Fruit fly (Drosophila melanogaster) whole organism, prepupa: ENCODE measurements around the gene Tsp74F.

Experiments
- CG10631 ChIP-seq: fragments of 200-800 bp; sonication (Bioruptor generic); optimal IDR thresholded peaks from 2 replicates; lab custom pipeline; 2016; ENCODE audit warnings: missing biosample characterization, missing genetic modification characterization
- CG10669 ChIP-seq: fragments of 200-800 bp; sonication (Bioruptor generic); optimal IDR thresholded peaks from 3 replicates; lab custom pipeline; 2018; ENCODE audit warnings: missing biosample characterization, mild to moderate bottlenecking, missing genetic modification characterization, moderate library complexity
- CG11294 ChIP-seq: fragments of 200-800 bp; sonication (Bioruptor generic); IDR thresholded peaks from 2 replicates; pipeline ENCODE4 v1.3.6; 2022; ENCODE audit warnings: missing biosample characterization, missing genetic modification characterization
- CG11762 ChIP-seq: fragments of 200-800 bp; sonication (Bioruptor generic); optimal IDR thresholded peaks from 3 replicates; lab custom pipeline; 2016; ENCODE audit warnings: missing biosample characterization, missing genetic modification characterization; ENCODE audit not compliant: insufficient read depth
- CG11902 ChIP-seq: fragments of 200-800 bp; sonication (Bioruptor generic); optimal IDR thresholded peaks from 3 replicates; lab custom pipeline; 2016; ENCODE audit warnings: missing biosample characterization, missing genetic modification characterization
- CG1621 ChIP-seq: fragments of 200-800 bp; sonication (Bioruptor generic); optimal IDR thresholded peaks from 3 replicates; lab custom pipeline; 2018; ENCODE audit warnings: missing biosample characterization, mild to moderate bottlenecking, missing genetic modification characterization
- CG16779 ChIP-seq: fragments of 200-800 bp; sonication (Bioruptor generic); optimal IDR thresholded peaks from 3 replicates; lab custom pipeline; 2017; ENCODE audit warnings: missing biosample characterization, mild to moderate bottlenecking, missing genetic modification characterization
- CG3032 ChIP-seq: fragments of 200-800 bp; optimal IDR thresholded peaks from 2 replicates; lab custom pipeline; 2019; ENCODE audit warnings: missing biosample characterization, mild to moderate bottlenecking, missing genetic modification characterization, moderate library complexity
- CG31627 ChIP-seq: fragments of 200-800 bp; sonication (Bioruptor generic); optimal IDR thresholded peaks from 3 replicates; lab custom pipeline; 2016; ENCODE audit warnings: missing biosample characterization, missing genetic modification characterization
- CG34406 ChIP-seq: fragments of 200-800 bp; sonication (Bioruptor generic); optimal IDR thresholded peaks from 3 replicates; lab custom pipeline; 2016; ENCODE audit warnings: missing biosample characterization, missing genetic modification characterization
- CG4318 ChIP-seq: fragments of 200-800 bp; sonication (Bioruptor generic); optimal IDR thresholded peaks from 3 replicates; lab custom pipeline; 2017; ENCODE audit warnings: missing biosample characterization, mild to moderate bottlenecking, missing genetic modification characterization
- CG6163 ChIP-seq: fragments of 200-800 bp; sonication (Bioruptor generic); IDR thresholded peaks from 3 replicates; pipeline ENCODE4 v1.3.6; 2022; ENCODE audit warnings: missing biosample characterization, missing genetic modification characterization
- CG6276 ChIP-seq: fragments of 200-800 bp; sonication (Bioruptor generic); optimal IDR thresholded peaks from 2 replicates; lab custom pipeline; 2017; ENCODE audit warnings: missing biosample characterization, mild to moderate bottlenecking, missing genetic modification characterization
- CG6792 ChIP-seq: fragments of 200-800 bp; sonication (Bioruptor generic); optimal IDR thresholded peaks from 3 replicates; lab custom pipeline; 2016; ENCODE audit warnings: missing biosample characterization, missing genetic modification characterization
- CG6854 ChIP-seq: fragments of 200-800 bp; sonication (Bioruptor generic); optimal IDR thresholded peaks from 2 replicates; lab custom pipeline; 2017; ENCODE audit warnings: missing biosample characterization, mild to moderate bottlenecking, missing genetic modification characterization
- CG8119 ChIP-seq: fragments of 200-800 bp; sonication (Bioruptor generic); IDR thresholded peaks from 3 replicates; pipeline ENCODE4 v1.3.6; 2022; ENCODE audit warnings: missing biosample characterization, missing genetic modification characterization
- CG8319 ChIP-seq: fragments of 200-800 bp; sonication (Bioruptor generic); optimal IDR thresholded peaks from 3 replicates; lab custom pipeline; 2016; ENCODE audit warnings: missing biosample characterization, missing genetic modification characterization
- CG8632 ChIP-seq: fragments of 200-800 bp; sonication (Bioruptor generic); optimal IDR thresholded peaks from 3 replicates; lab custom pipeline; 2016; ENCODE audit warnings: missing biosample characterization, missing genetic modification characterization
- CG9139 ChIP-seq: fragments of 200-800 bp; sonication (Bioruptor generic); optimal IDR thresholded peaks from 3 replicates; lab custom pipeline; 2017; ENCODE audit warnings: missing biosample characterization, mild to moderate bottlenecking, missing genetic modification characterization
- Eip75B ChIP-seq: fragments of 200-800 bp; sonication (Bioruptor generic); optimal IDR thresholded peaks from 3 replicates; lab custom pipeline; 2016; ENCODE audit warnings: missing biosample characterization, missing genetic modification characterization
- Eip78C ChIP-seq: fragments of 200-800 bp; sonication (Bioruptor generic); peaks from one replicate; lab custom pipeline; 2016; ENCODE audit warnings: missing biosample characterization, missing genetic modification characterization
- Ets21C ChIP-seq: fragments of 200-800 bp; sonication (Bioruptor generic); optimal IDR thresholded peaks from 3 replicates; lab custom pipeline; 2016; ENCODE audit warnings: missing biosample characterization, missing genetic modification characterization
- Gug ChIP-seq: fragments of 200-800 bp; sonication (Bioruptor generic); IDR thresholded peaks from 2 replicates; pipeline ENCODE4 v1.3.6; 2022; ENCODE audit warnings: missing biosample characterization, missing genetic modification characterization
- Hr38 ChIP-seq: sonication (Bioruptor generic); optimal IDR thresholded peaks from 2 replicates; lab custom pipeline; 2016; ENCODE audit warnings: missing biosample characterization, missing genetic modification characterization
- Hr39 ChIP-seq: fragments of 200-800 bp; sonication (Bioruptor generic); optimal IDR thresholded peaks from 2 replicates; lab custom pipeline; 2016; ENCODE audit warnings: missing biosample characterization, missing genetic modification characterization
- Hr4 ChIP-seq: fragments of 200-800 bp; sonication (Bioruptor generic); optimal IDR thresholded peaks from 3 replicates; lab custom pipeline; 2016; ENCODE audit warnings: missing biosample characterization, missing genetic modification characterization
- Lpt ChIP-seq: fragments of 200-800 bp; sonication (Bioruptor generic); optimal IDR thresholded peaks from 3 replicates; lab custom pipeline; 2016; ENCODE audit warnings: missing biosample characterization, missing genetic modification characterization
- OdsH ChIP-seq: fragments of 200-800 bp; sonication (Bioruptor generic); optimal IDR thresholded peaks from 3 replicates; lab custom pipeline; 2016; ENCODE audit warnings: missing biosample characterization, missing genetic modification characterization
- Sox102F ChIP-seq: fragments of 200-800 bp; sonication (Bioruptor generic); optimal IDR thresholded peaks from 2 replicates; lab custom pipeline; 2016; ENCODE audit warnings: missing biosample characterization, mild to moderate bottlenecking, missing genetic modification characterization
- Sox14 ChIP-seq: fragments of 200-800 bp; sonication (Bioruptor generic); optimal IDR thresholded peaks from 3 replicates; lab custom pipeline; 2016; ENCODE audit warnings: missing biosample characterization, missing genetic modification characterization
- achi ChIP-seq: fragments of 200-800 bp; sonication (Bioruptor generic); optimal IDR thresholded peaks from 3 replicates; lab custom pipeline; 2016; ENCODE audit warnings: missing biosample characterization, missing genetic modification characterization
- acj6 ChIP-seq: fragments of 200-800 bp; sonication (Bioruptor generic); optimal IDR thresholded peaks from 3 replicates; lab custom pipeline; 2016; ENCODE audit warnings: missing biosample characterization, missing genetic modification characterization
- cyc ChIP-seq: fragments of 200-800 bp; sonication (Bioruptor generic); optimal IDR thresholded peaks from 3 replicates; lab custom pipeline; 2016; ENCODE audit warnings: missing biosample characterization, missing genetic modification characterization
- dac ChIP-seq: fragments of 200-800 bp; sonication (Bioruptor generic); optimal IDR thresholded peaks from 2 replicates; lab custom pipeline; 2017; ENCODE audit warnings: missing biosample characterization, mild to moderate bottlenecking, missing genetic modification characterization
- dsx ChIP-seq: fragments of 200-800 bp; optimal IDR thresholded peaks from 3 replicates; lab custom pipeline; 2019; ENCODE audit warnings: missing biosample characterization, mild to moderate bottlenecking, missing genetic modification characterization, moderate library complexity; ENCODE audit not compliant: poor library complexity, severe bottlenecking
- esn ChIP-seq: fragments of 200-800 bp; sonication (Bioruptor generic); optimal IDR thresholded peaks from 2 replicates; lab custom pipeline; 2016; ENCODE audit warnings: missing biosample characterization, mild to moderate bottlenecking, missing genetic modification characterization, moderate library complexity
- fd59A ChIP-seq: fragments of 200-800 bp; sonication (Bioruptor generic); optimal IDR thresholded peaks from 2 replicates; lab custom pipeline; 2017; ENCODE audit warnings: missing biosample characterization, mild to moderate bottlenecking, missing genetic modification characterization, missing genetic modification reagents
- fd85E ChIP-seq: fragments of 200-800 bp; sonication (Bioruptor generic); optimal IDR thresholded peaks from 3 replicates; lab custom pipeline; 2016; ENCODE audit warnings: missing biosample characterization, missing genetic modification characterization
- fkh ChIP-seq: fragments of 200-800 bp; sonication (Bioruptor generic); optimal IDR thresholded peaks from 3 replicates; lab custom pipeline; 2017; ENCODE audit warnings: missing biosample characterization, mild to moderate bottlenecking, missing genetic modification characterization, moderate library complexity
- net ChIP-seq: fragments of 200-800 bp; sonication (Bioruptor generic); optimal IDR thresholded peaks from 3 replicates; lab custom pipeline; 2016; ENCODE audit warnings: missing biosample characterization, missing genetic modification characterization
- pdm3 ChIP-seq: fragments of 200-800 bp; sonication (Bioruptor generic); optimal IDR thresholded peaks from 3 replicates; lab custom pipeline; 2016; ENCODE audit warnings: missing biosample characterization, missing genetic modification characterization
- spab ChIP-seq: fragments of 200-800 bp; sonication (Bioruptor generic); optimal IDR thresholded peaks from 2 replicates; lab custom pipeline; 2017; ENCODE audit warnings: missing biosample characterization, mild to moderate bottlenecking, missing genetic modification characterization, missing genetic modification reagents
- svp ChIP-seq: fragments of 200-800 bp; sonication (Bioruptor generic); peaks from one replicate; lab custom pipeline; 2016; ENCODE audit warnings: missing biosample characterization, missing genetic modification characterization
- topi ChIP-seq: fragments of 200-800 bp; sonication (Bioruptor generic); optimal IDR thresholded peaks from 3 replicates; lab custom pipeline; 2016; ENCODE audit warnings: missing biosample characterization, missing genetic modification characterization
- vri ChIP-seq: fragments of 200-800 bp; sonication (Bioruptor generic); optimal IDR thresholded peaks from 3 replicates; lab custom pipeline; 2016; ENCODE audit warnings: missing biosample characterization, mild to moderate bottlenecking, missing genetic modification characterization

Gene Tsp74F

dm6 chr3L:17929697-17930581 is 34.3 kb upstream of the Tsp74F start:
- no peak for TF ChIP-seq spab (GFP tag; lab: Kevin White, UChicago)
- peak; percentile 23 for TF ChIP-seq svp

dm6 chr3L:17928106-17928505 is 32.4 kb upstream of the Tsp74F start:
- TF ChIP-seq svp: peak; percentile 59
- no peak for TF ChIP-seq Sox14 (GFP tag; lab: Kevin White, UChicago)

DNA sequence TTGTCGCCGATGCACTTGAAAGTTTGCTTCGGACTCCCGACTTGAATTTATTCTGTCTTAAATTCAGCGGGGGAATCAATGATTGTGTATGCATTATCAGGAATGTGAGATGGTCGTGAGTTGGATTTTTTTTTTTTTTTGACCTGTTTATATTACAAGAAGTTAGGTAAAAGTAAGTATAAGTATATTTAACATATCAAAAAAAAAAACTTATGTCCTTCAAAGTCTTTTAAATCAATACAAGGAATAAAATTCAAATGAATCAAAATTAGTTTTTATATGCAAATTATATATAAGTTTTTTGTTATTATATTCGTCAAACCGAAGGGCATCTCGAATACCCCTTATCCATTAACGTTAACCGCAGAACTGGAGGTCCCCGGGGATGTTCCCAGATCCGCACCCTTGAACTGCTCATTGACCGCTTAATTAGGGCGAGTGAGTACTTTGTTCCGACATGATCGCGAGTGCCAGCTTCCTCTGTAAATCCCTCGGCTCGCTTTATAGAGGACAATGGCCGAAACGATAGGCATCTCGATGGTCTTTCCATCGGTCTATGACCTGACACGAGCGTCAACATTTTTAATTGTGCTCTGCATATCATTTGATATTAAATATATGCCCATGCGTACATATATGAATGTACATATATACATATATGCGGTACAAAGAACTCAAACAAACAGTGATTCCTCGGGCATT is 31.1 kb upstream of the Tsp74F start:
- TF ChIP-seq achi (GFP tag; lab: Kevin White, UChicago) (peak; percentile 46), CG9139 (GFP tag; lab: Kevin White, UChicago) (peak; percentile 41), CG8119 (GFP tag; lab: Robert Waterston, UW) (no peak), CG1621 (no peak), net (GFP tag; lab: Kevin White, UChicago) (peak; percentile 36), dsx (GFP tag; lab: Kevin White, UChicago) (peak; percentile 56), CG10631 (GFP tag; lab: Kevin White, UChicago) (peak; percentile 54), dac (GFP tag; lab: Kevin White, UChicago) (no peak), fkh (GFP tag; lab: Kevin White, UChicago) (no peak), Hr39 (no peak), OdsH (GFP tag; lab: Kevin White, UChicago) (peak; percentile 56), CG3032 (tag; lab: Kevin White, UChicago) (peak; percentile 60), CG8319 (no peak), fd85E (GFP tag; lab: Kevin White, UChicago) (no peak), Gug (GFP tag; lab: Robert Waterston, UW) (no peak), CG6854 (no peak), pdm3 (GFP tag; lab: Kevin White, UChicago) (peak; percentile 48), CG4318 (no peak), Eip78C (GFP tag; lab: Kevin White, UChicago) (peak; percentile 87), cyc (GFP tag; lab: Kevin White, UChicago) (peak; percentile 8), CG31627 (GFP tag; lab: Kevin White, UChicago) (peak; percentile 5), CG34406 (GFP tag; lab: Kevin White, UChicago) (peak; percentile 57), acj6 (GFP tag; lab: Kevin White, UChicago) (peak; percentile 52), Sox102F (no peak), spab (GFP tag; lab: Kevin White, UChicago) (peak; percentile 62), topi (peak; percentile 21), Lpt (GFP tag; lab: Kevin White, UChicago) (no peak), CG11762 (GFP tag; lab: Kevin White, UChicago) (no peak), CG11294 (GFP tag; lab: Robert Waterston, UW) (no peak), CG16779 (tag; lab: Kevin White, UChicago) (no peak), CG6276 (GFP tag; lab: Kevin White, UChicago) (no peak), CG11902 (GFP tag; lab: Kevin White, UChicago) (no peak), Hr4 (GFP tag; lab: Kevin White, UChicago) (no peak), Hr38 (GFP tag; lab: Kevin White, UChicago) (no peak), CG8632 (peak; percentile 51), vri (no peak), CG6163 (GFP tag; lab: Robert Waterston, UW) (0 out of 3 replicates have a peak, but pooled peaks have one; percentile 12), svp (peak; percentile 90), esn (GFP tag; lab: Kevin White, UChicago) (peak; percentile 51), Sox14 (GFP tag; lab: Kevin White, UChicago) (peak; percentile 47), Eip75B (GFP tag; lab: Kevin White, UChicago) (peak; percentile 30), Ets21C (GFP tag; lab: Kevin White, UChicago) (no peak), CG6792 (GFP tag; lab: Kevin White, UChicago) (peak; percentile 20), fd59A (GFP tag; lab: Kevin White, UChicago) (no peak), CG10669 (GFP tag; lab: Kevin White, UChicago) (peak; percentile 52)
